Worm (Caenorhabditis elegans) whole organism, L3 larva: Measurements from ENCODE around the gene asd-1.
A peak's percentile ranks its signal among the peaks of the same experiment; 100 is the strongest.

Source experiments
- R02D3.7 ChIP-seq: fragments of 150-350 bp; optimal IDR thresholded peaks from 2 replicates; lab custom pipeline; 2014; ENCODE audit warnings: missing biosample characterization, missing genetic modification characterization
- aly-2 ChIP-seq: fragments of 150-350 bp; optimal IDR thresholded peaks from 2 replicates; lab custom pipeline; 2014; ENCODE audit warnings: missing biosample characterization, missing genetic modification characterization
- ama-1 ChIP-seq: fragments of 150-350 bp; optimal IDR thresholded peaks from 2 replicates; lab custom pipeline; 2018
- ceh-28 ChIP-seq: fragments of 150-350 bp; optimal IDR thresholded peaks from 2 replicates; lab custom pipeline; 2014; ENCODE audit warnings: missing biosample characterization, missing genetic modification reagents, missing genetic modification characterization
- ceh-82 ChIP-seq: fragments of 150-350 bp; optimal IDR thresholded peaks from 2 replicates; lab custom pipeline; 2014; ENCODE audit warnings: missing biosample characterization, missing genetic modification characterization
- ceh-9 ChIP-seq: sonication (generic microtip); optimal IDR thresholded peaks from 2 replicates; lab custom pipeline; 2018; ENCODE audit warnings: missing biosample characterization, missing genetic modification characterization
- egl-27 ChIP-seq: sonication (generic microtip); optimal IDR thresholded peaks from 4 replicates; lab custom pipeline; 2017; ENCODE audit warnings: missing biosample characterization, missing genetic modification reagents, missing genetic modification characterization
- elt-1 ChIP-seq: fragments of 150-350 bp; optimal IDR thresholded peaks from 2 replicates; lab custom pipeline; 2014; ENCODE audit warnings: missing biosample characterization, missing genetic modification characterization
- elt-2 ChIP-seq: sonication (generic microtip); optimal IDR thresholded peaks from 2 replicates; lab custom pipeline; 2016; ENCODE audit warnings: missing genetic modification reagents, mild to moderate bottlenecking, missing genetic modification characterization, missing compliant biosample characterization
- elt-3 ChIP-seq, 3 experiments: fragments of 150-350 bp in 1 of 3; sonication (generic microtip) in 2 of 3; optimal IDR thresholded peaks; 2 replicates in 2 of 3; 4 replicates in 1 of 3; lab custom pipeline; 2014 to 2017; ENCODE audit warnings: missing biosample characterization in 3 of 3, missing genetic modification characterization in 3 of 3
- eor-1 ChIP-seq, 2 experiments: fragments of 150-350 bp; optimal IDR thresholded peaks; 2 replicates each; lab custom pipeline; 2014 to 2018; ENCODE audit warnings: missing biosample characterization in 2 of 2, missing genetic modification characterization in 2 of 2
- fkh-10 ChIP-seq: sonication (generic microtip); optimal IDR thresholded peaks from 2 replicates; lab custom pipeline; 2017; ENCODE audit warnings: missing biosample characterization, missing genetic modification reagents, missing genetic modification characterization
- fkh-2 ChIP-seq: fragments of 150-350 bp; optimal IDR thresholded peaks from 2 replicates; lab custom pipeline; 2014; ENCODE audit warnings: missing biosample characterization, missing genetic modification reagents, missing genetic modification characterization
- fos-1 ChIP-seq: fragments of 150-350 bp; optimal IDR thresholded peaks from 2 replicates; lab custom pipeline; 2014; ENCODE audit warnings: missing biosample characterization, missing genetic modification characterization
- jun-1 ChIP-seq: fragments of 150-350 bp; optimal IDR thresholded peaks from 2 replicates; lab custom pipeline; 2014; ENCODE audit warnings: missing biosample characterization, missing genetic modification reagents, missing genetic modification characterization
- lin-15B ChIP-seq: fragments of 150-350 bp; optimal IDR thresholded peaks from 2 replicates; lab custom pipeline; 2014; ENCODE audit warnings: missing biosample characterization, missing genetic modification characterization
- lin-39 ChIP-seq: fragments of 150-350 bp; optimal IDR thresholded peaks from 2 replicates; lab custom pipeline; 2018; ENCODE audit warnings: missing biosample characterization, missing genetic modification reagents, missing genetic modification characterization
- lsy-12 ChIP-seq: sonication (generic microtip); optimal IDR thresholded peaks from 2 replicates; lab custom pipeline; 2016; ENCODE audit warnings: mild to moderate bottlenecking, missing genetic modification characterization, missing compliant biosample characterization
- mdl-1 ChIP-seq: fragments of 150-350 bp; optimal IDR thresholded peaks from 2 replicates; lab custom pipeline; 2014; ENCODE audit warnings: missing biosample characterization, missing genetic modification characterization
- mml-1 ChIP-seq: fragments of 150-350 bp; sonication (generic microtip); optimal IDR thresholded peaks from 3 replicates; lab custom pipeline; 2014; ENCODE audit warnings: missing biosample characterization, missing genetic modification characterization
- nfya-1 ChIP-seq: sonication (generic microtip); optimal IDR thresholded peaks from 2 replicates; lab custom pipeline; 2017; ENCODE audit warnings: missing genetic modification characterization, mild to moderate bottlenecking, missing compliant biosample characterization, antibody characterized with exemption, moderate library complexity; ENCODE audit not compliant: insufficient read depth
- nhr-11 ChIP-seq: fragments of 150-350 bp; optimal IDR thresholded peaks from 2 replicates; lab custom pipeline; 2014; ENCODE audit warnings: missing biosample characterization, missing genetic modification characterization
- nhr-12 ChIP-seq: fragments of 150-350 bp; optimal IDR thresholded peaks from 2 replicates; lab custom pipeline; 2014; ENCODE audit warnings: missing biosample characterization, missing genetic modification characterization
- nhr-23 ChIP-seq: fragments of 150-350 bp; optimal IDR thresholded peaks from 2 replicates; lab custom pipeline; 2014; ENCODE audit warnings: missing biosample characterization, missing genetic modification reagents, missing genetic modification characterization
- nhr-237 ChIP-seq: fragments of 150-350 bp; optimal IDR thresholded peaks from 2 replicates; lab custom pipeline; 2014; ENCODE audit warnings: missing biosample characterization, missing genetic modification characterization
- nhr-28 ChIP-seq: fragments of 150-350 bp; optimal IDR thresholded peaks from 2 replicates; lab custom pipeline; 2014; ENCODE audit warnings: missing biosample characterization, missing genetic modification characterization
- nhr-76 ChIP-seq: fragments of 150-350 bp; sonication (generic microtip); optimal IDR thresholded peaks from 5 replicates; lab custom pipeline; 2014; ENCODE audit warnings: missing biosample characterization, missing genetic modification characterization
- nhr-77 ChIP-seq: fragments of 150-350 bp; optimal IDR thresholded peaks from 2 replicates; lab custom pipeline; 2014; ENCODE audit warnings: missing biosample characterization, missing genetic modification characterization
- pha-4 ChIP-seq: fragments of 150-350 bp; optimal IDR thresholded peaks from 2 replicates; lab custom pipeline; 2014; ENCODE audit warnings: missing biosample characterization, missing genetic modification reagents, missing genetic modification characterization
- pqm-1 ChIP-seq: fragments of 150-350 bp; optimal IDR thresholded peaks from 2 replicates; lab custom pipeline; 2017; ENCODE audit warnings: missing biosample characterization, missing genetic modification characterization, inconsistent platforms
- skn-1 ChIP-seq: fragments of 150-350 bp; optimal IDR thresholded peaks from 2 replicates; lab custom pipeline; 2014; ENCODE audit warnings: missing biosample characterization, missing genetic modification characterization
- tbx-2 ChIP-seq: sonication (generic microtip); optimal IDR thresholded peaks from 2 replicates; lab custom pipeline; 2016; ENCODE audit warnings: mild to moderate bottlenecking, missing genetic modification characterization, missing compliant biosample characterization
- unc-39 ChIP-seq: sonication (generic microtip); optimal IDR thresholded peaks from 4 replicates; lab custom pipeline; 2017; ENCODE audit warnings: missing biosample characterization, missing genetic modification characterization
- zag-1 ChIP-seq: fragments of 150-350 bp; optimal IDR thresholded peaks from 2 replicates; lab custom pipeline; 2014; ENCODE audit warnings: missing biosample characterization, missing genetic modification characterization

asd-1 gene

ce11 chrIII:4237660-4238059, 40.6 kb downstream of the asd-1 start (continued):
- no peak for TF ChIP-seq eor-1 (tag; optimal IDR thresholded peaks at IDR 0.05; lab: Kevin White, UChicago)
- no peak for TF ChIP-seq elt-3 (tag; optimal IDR thresholded peaks at IDR 0.05; lab: Kevin White, UChicago)
- TF ChIP-seq nhr-28 (tag; lab: Kevin White, UChicago): no peak
- TF ChIP-seq fkh-10 (GFP tag; lab: Kevin White, UChicago): peak; percentile 63
- peak; percentile 99 for TF ChIP-seq pha-4
- TF ChIP-seq nhr-12 (tag; lab: Kevin White, UChicago): no peak
- peak; percentile 76 for TF ChIP-seq tbx-2 (tag; lab: Kevin White, UChicago)
- peak; percentile 74 for TF ChIP-seq ceh-28 (tag; lab: Kevin White, UChicago)
- peak; percentile 76 for TF ChIP-seq elt-1
- TF ChIP-seq ceh-82: no peak
- TF ChIP-seq egl-27 (tag; lab: Kevin White, UChicago): peak; percentile 76

DNA sequence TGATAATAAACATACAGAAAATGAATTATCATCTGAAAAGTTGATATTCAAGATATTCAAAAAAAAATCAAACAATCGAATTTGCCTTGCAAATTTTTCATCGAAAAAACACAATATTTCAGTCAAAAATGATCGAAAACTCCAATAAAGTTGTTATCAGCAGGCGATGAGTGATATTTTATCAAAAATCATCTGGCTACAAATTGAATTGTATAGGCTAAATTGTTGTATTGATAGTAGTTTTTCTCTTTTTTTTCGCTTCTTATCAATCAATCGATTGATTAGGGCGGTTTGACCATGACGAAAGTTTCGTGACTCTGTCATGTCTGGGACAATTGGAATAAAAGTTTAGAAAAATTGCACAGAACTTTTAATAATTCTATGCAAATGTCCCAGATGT, 43.0 kb downstream of the asd-1 start:
- TF ChIP-seq mdl-1 (tag; lab: Kevin White, UChicago): no peak
- TF ChIP-seq ceh-28 (tag; lab: Kevin White, UChicago): peak; percentile 54
- peak; percentile 5 for TF ChIP-seq jun-1
- no peak for TF ChIP-seq mml-1 (tag; lab: Kevin White, UChicago)
- TF ChIP-seq nhr-77 (tag; lab: Kevin White, UChicago): no peak
- TF ChIP-seq pha-4: peak; percentile 42
- TF ChIP-seq pqm-1: peak; percentile 81
- TF ChIP-seq elt-2: peak; percentile 88
- TF ChIP-seq fkh-10 (GFP tag; lab: Kevin White, UChicago): no peak
- no peak for TF ChIP-seq nfya-1 (tag; lab: Kevin White, UChicago)

DNA sequence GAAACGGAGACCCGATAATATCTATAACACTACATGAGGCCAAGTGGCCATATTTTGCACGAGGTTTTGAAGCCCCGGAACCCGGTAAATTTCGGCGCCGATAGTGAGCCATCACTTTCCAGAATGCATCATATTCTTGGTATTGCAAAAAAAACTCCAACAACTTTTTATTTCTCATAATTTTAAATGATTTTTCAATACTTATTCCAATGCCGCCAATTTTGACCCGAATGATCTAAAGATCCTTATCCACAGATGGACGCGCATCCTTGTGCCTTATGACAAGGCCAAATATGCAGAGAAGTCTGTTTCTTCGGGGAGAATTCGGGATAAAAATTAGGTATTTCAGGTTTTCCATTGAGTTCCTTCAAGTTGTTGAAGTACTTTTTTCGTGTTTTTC, 44.1 kb downstream of the asd-1 start:
- TF ChIP-seq elt-1 (peak; percentile 59), nhr-11 (no peak)

- TF ChIP-seq elt-3 (tag; optimal IDR thresholded peaks at IDR 0.05; lab: Kevin White, UChicago): no peak
- TF ChIP-seq mml-1 (tag; lab: Kevin White, UChicago): no peak
- no peak for TF ChIP-seq nhr-12 (tag; lab: Kevin White, UChicago)
- TF ChIP-seq ceh-9 (tag; lab: Kevin White, UChicago): no peak
- no peak for TF ChIP-seq lin-39 (tag; lab: Kevin White, UChicago)
Measured at ce11 chrIII:4242225-4242862, 45.3 kb downstream of the asd-1 start, which contains the start of gene F43C1.7. Gene F43C1.7, minus strand, starts transcription at chrIII:4242575.

ce11 chrIII:4243461-4243860, 46.4 kb downstream of the asd-1 start, which contains the start of gene mrpl-21:
Gene mrpl-21, minus strand, starts transcription at chrIII:4243561.
- no peak for TF ChIP-seq unc-39
- no peak for TF ChIP-seq elt-3 (tag; optimal IDR thresholded peaks at IDR 0.05; lab: Kevin White, UChicago)
- no peak for TF ChIP-seq jun-1
- TF ChIP-seq aly-2 (tag; lab: Kevin White, UChicago): no peak
- no peak for TF ChIP-seq nhr-23
- TF ChIP-seq zag-1 (tag; lab: Kevin White, UChicago): no peak
- no peak for TF ChIP-seq lsy-12 (tag; lab: Kevin White, UChicago)
- no peak for TF ChIP-seq elt-1
- no peak for TF ChIP-seq lin-15B (tag; lab: Kevin White, UChicago)
- TF ChIP-seq nhr-237 (tag; lab: Kevin White, UChicago): no peak
- no peak for TF ChIP-seq R02D3.7 (tag; lab: Kevin White, UChicago)
- TF ChIP-seq skn-1 (tag; lab: Kevin White, UChicago): no peak
- TF ChIP-seq fos-1 (tag; lab: Kevin White, UChicago): no peak
- TF ChIP-seq ama-1 (lab: Kevin White, UChicago): no peak
- TF ChIP-seq fkh-2 (tag; lab: Kevin White, UChicago): no peak
- no peak for TF ChIP-seq nhr-77 (tag; lab: Kevin White, UChicago)
- TF ChIP-seq nhr-76 (tag; lab: Kevin White, UChicago): no peak
- TF ChIP-seq, all 47 proteins: peak for 0
